Worm (Caenorhabditis elegans) whole organism, L1 larva: ENCODE measurements around the gene Y75B8A.25.

Experiments
- C04F5.9 ChIP-seq: sonication (generic microtip); optimal IDR thresholded peaks from 2 replicates; lab custom pipeline; 2016; ENCODE audit warnings: missing genetic modification characterization, missing compliant biosample characterization
- F16B12.6 ChIP-seq: fragments of 150-350 bp; optimal IDR thresholded peaks from 2 replicates; lab custom pipeline; 2014; ENCODE audit warnings: missing biosample characterization, missing genetic modification characterization
- Y116A8C.19 ChIP-seq: sonication (generic microtip); optimal IDR thresholded peaks from 2 replicates; lab custom pipeline; 2016; ENCODE audit warnings: missing compliant biosample characterization, missing genetic modification characterization, borderline replicate concordance
- aha-1 ChIP-seq: fragments of 150-350 bp; optimal IDR thresholded peaks from 2 replicates; lab custom pipeline; 2014; ENCODE audit warnings: missing biosample characterization, missing genetic modification characterization
- aly-2 ChIP-seq: fragments of 150-350 bp; optimal IDR thresholded peaks from 2 replicates; lab custom pipeline; 2014; ENCODE audit warnings: missing biosample characterization, missing genetic modification characterization
- ama-1 ChIP-seq: fragments of 150-350 bp; optimal IDR thresholded peaks from 2 replicates; lab custom pipeline; 2014
- blmp-1 ChIP-seq: fragments of 150-350 bp; optimal IDR thresholded peaks from 2 replicates; lab custom pipeline; 2014; ENCODE audit warnings: missing biosample characterization, missing genetic modification characterization
- ceh-63 ChIP-seq: fragments of 200-800 bp; sonication (Bioruptor generic); optimal IDR thresholded peaks from 2 replicates; lab custom pipeline; 2018; ENCODE audit warnings: mild to moderate bottlenecking, missing genetic modification characterization, missing compliant biosample characterization
- ceh-8 ChIP-seq: fragments of 200-800 bp; sonication (Bioruptor generic); optimal IDR thresholded peaks from 2 replicates; lab custom pipeline; 2018; ENCODE audit warnings: mild to moderate bottlenecking, missing genetic modification characterization, moderate library complexity, missing compliant biosample characterization
- ceh-90 ChIP-seq: sonication (generic microtip); optimal IDR thresholded peaks from 2 replicates; lab custom pipeline; 2016; ENCODE audit warnings: missing genetic modification characterization, missing compliant biosample characterization
- dpl-1 ChIP-seq, 3 experiments: fragments of 150-350 bp in 2 of 3; sonication (generic microtip) in 1 of 3; optimal IDR thresholded peaks; 2 replicates each; lab custom pipeline; 2014 to 2017; ENCODE audit warnings: missing biosample characterization in 3 of 3, missing genetic modification characterization in 3 of 3, missing genetic modification reagents in 3 of 3
- dsc-1 ChIP-seq: sonication (generic microtip); optimal IDR thresholded peaks from 2 replicates; lab custom pipeline; 2016; ENCODE audit warnings: mild to moderate bottlenecking, missing genetic modification characterization, missing compliant biosample characterization
- efl-1 ChIP-seq, 4 experiments: fragments of 150-350 bp; optimal IDR thresholded peaks in 3 of 4; peaks in 1 of 4; 1 replicate in 1 of 4; 2 replicates in 3 of 4; lab custom pipeline; 2014; ENCODE audit warnings: missing biosample characterization in 2 of 4, missing genetic modification characterization in 2 of 4, missing genetic modification reagents in 2 of 4
- efl-3 ChIP-seq: fragments of 200-800 bp; sonication (Bioruptor generic); optimal IDR thresholded peaks from 2 replicates; lab custom pipeline; 2018; ENCODE audit warnings: mild to moderate bottlenecking, missing genetic modification characterization, missing compliant biosample characterization
- egl-13 ChIP-seq: sonication (generic microtip); optimal IDR thresholded peaks from 2 replicates; lab custom pipeline; 2016; ENCODE audit warnings: missing genotype, missing genetic modification reagents, missing genetic modification characterization, missing compliant biosample characterization
- egl-27 ChIP-seq, 2 experiments: fragments of 150-350 bp in 1 of 2; sonication (generic microtip); optimal IDR thresholded peaks; 3 replicates each; lab custom pipeline; 2017 to 2018; ENCODE audit warnings: missing biosample characterization in 2 of 2, missing genetic modification characterization in 2 of 2, missing genetic modification reagents in 2 of 2
- elt-2 ChIP-seq: sonication (generic microtip); optimal IDR thresholded peaks from 2 replicates; lab custom pipeline; 2016; ENCODE audit warnings: missing genetic modification characterization, mild to moderate bottlenecking, inconsistent platforms, missing compliant biosample characterization, missing genetic modification reagents
- elt-3 ChIP-seq, 6 experiments: fragments of 150-350 bp in 1 of 6; sonication (generic microtip); optimal IDR thresholded peaks; 2 replicates each; lab custom pipeline; 2017 to 2018; ENCODE audit warnings: missing biosample characterization in 6 of 6, missing genetic modification characterization in 6 of 6, inconsistent platforms in 1 of 6
- fkh-10 ChIP-seq: sonication (generic microtip); optimal IDR thresholded peaks from 2 replicates; lab custom pipeline; 2017; ENCODE audit warnings: missing biosample characterization, missing genetic modification reagents, missing genetic modification characterization
- fkh-4 ChIP-seq: sonication (generic microtip); optimal IDR thresholded peaks from 2 replicates; lab custom pipeline; 2016; ENCODE audit warnings: missing compliant biosample characterization, missing genetic modification characterization, borderline replicate concordance
- fos-1 ChIP-seq: fragments of 150-350 bp; optimal IDR thresholded peaks from 2 replicates; lab custom pipeline; 2014; ENCODE audit warnings: missing biosample characterization, missing genetic modification characterization
- grh-1 ChIP-seq: fragments of 200-800 bp; sonication (Bioruptor generic); IDR thresholded peaks from 2 replicates; pipeline ENCODE4 v1.3.6; 2022; ENCODE audit warnings: missing genetic modification reagents, missing genetic modification characterization, missing compliant biosample characterization
- hlh-4 ChIP-seq: sonication (generic microtip); optimal IDR thresholded peaks from 2 replicates; lab custom pipeline; 2016; ENCODE audit warnings: mild to moderate bottlenecking, missing genetic modification characterization, missing compliant biosample characterization
- hpl-2 ChIP-seq: fragments of 150-350 bp; optimal IDR thresholded peaks from 2 replicates; lab custom pipeline; 2014; ENCODE audit warnings: missing biosample characterization, missing genetic modification reagents, missing genetic modification characterization
- lin-13 ChIP-seq: fragments of 150-350 bp; optimal IDR thresholded peaks from 2 replicates; lab custom pipeline; 2014; ENCODE audit warnings: missing biosample characterization, missing genetic modification reagents, missing genetic modification characterization
- lin-35 ChIP-seq, 2 experiments: fragments of 150-350 bp; optimal IDR thresholded peaks; 2 replicates each; lab custom pipeline; 2014; ENCODE audit warnings: missing biosample characterization in 2 of 2, missing genetic modification characterization in 2 of 2, missing genetic modification reagents in 2 of 2
- lsy-2 ChIP-seq, 2 experiments: fragments of 150-350 bp; optimal IDR thresholded peaks; 2 replicates each; lab custom pipeline; 2014; ENCODE audit warnings: missing biosample characterization in 2 of 2, missing genetic modification characterization in 2 of 2
- mep-1 ChIP-seq: fragments of 150-350 bp; optimal IDR thresholded peaks from 2 replicates; lab custom pipeline; 2014; ENCODE audit warnings: missing biosample characterization, missing genetic modification characterization
- nhr-11 ChIP-seq: fragments of 150-350 bp; optimal IDR thresholded peaks from 2 replicates; lab custom pipeline; 2014; ENCODE audit warnings: missing biosample characterization, missing genetic modification characterization
- nhr-12 ChIP-seq: sonication (generic microtip); optimal IDR thresholded peaks from 2 replicates; lab custom pipeline; 2017; ENCODE audit warnings: missing biosample characterization, missing genetic modification characterization
- nhr-20 ChIP-seq: sonication (generic microtip); optimal IDR thresholded peaks from 2 replicates; lab custom pipeline; 2016; ENCODE audit warnings: mild to moderate bottlenecking, missing genetic modification characterization, missing compliant biosample characterization
- nhr-237 ChIP-seq: fragments of 150-350 bp; optimal IDR thresholded peaks from 2 replicates; lab custom pipeline; 2014; ENCODE audit warnings: missing biosample characterization, missing genetic modification characterization
- nhr-28 ChIP-seq: fragments of 150-350 bp; optimal IDR thresholded peaks from 2 replicates; lab custom pipeline; 2014; ENCODE audit warnings: missing biosample characterization, missing genetic modification characterization
- nhr-47 ChIP-seq: sonication (generic microtip); optimal IDR thresholded peaks from 2 replicates; lab custom pipeline; 2016; ENCODE audit warnings: mild to moderate bottlenecking, missing genetic modification characterization, moderate library complexity, missing compliant biosample characterization
- nhr-76 ChIP-seq: sonication (generic microtip); optimal IDR thresholded peaks from 2 replicates; lab custom pipeline; 2017; ENCODE audit warnings: missing biosample characterization, missing genetic modification characterization
- nhr-77 ChIP-seq: fragments of 150-350 bp; optimal IDR thresholded peaks from 2 replicates; lab custom pipeline; 2014; ENCODE audit warnings: missing biosample characterization, missing genetic modification characterization
- nhr-84 ChIP-seq: sonication (generic microtip); optimal IDR thresholded peaks from 2 replicates; lab custom pipeline; 2017; ENCODE audit warnings: missing biosample characterization, missing genetic modification characterization
- nhr-85 ChIP-seq: sonication (generic microtip); peaks from one replicate; lab custom pipeline; 2016; ENCODE audit warnings: missing genetic modification characterization, inconsistent platforms, missing compliant biosample characterization
- nhr-90 ChIP-seq: sonication (generic microtip); optimal IDR thresholded peaks from 2 replicates; lab custom pipeline; 2016; ENCODE audit warnings: mild to moderate bottlenecking, missing genetic modification characterization, missing compliant biosample characterization; ENCODE audit not compliant: poor library complexity
- pax-3 ChIP-seq: fragments of 200-800 bp; sonication (Bioruptor generic); optimal IDR thresholded peaks from 2 replicates; lab custom pipeline; 2018; ENCODE audit warnings: mild to moderate bottlenecking, missing genetic modification characterization, moderate library complexity, missing compliant biosample characterization
- pqm-1 ChIP-seq: sonication (generic microtip); optimal IDR thresholded peaks from 3 replicates; lab custom pipeline; 2017; ENCODE audit warnings: missing biosample characterization, missing genetic modification characterization
- skn-1 ChIP-seq: fragments of 150-350 bp; optimal IDR thresholded peaks from 2 replicates; lab custom pipeline; 2014; ENCODE audit warnings: missing biosample characterization, missing genetic modification characterization
- sox-4 ChIP-seq: sonication (generic microtip); optimal IDR thresholded peaks from 2 replicates; lab custom pipeline; 2016; ENCODE audit warnings: missing genetic modification characterization, missing compliant biosample characterization
- swsn-7 ChIP-seq: sonication (generic microtip); optimal IDR thresholded peaks from 2 replicates; lab custom pipeline; 2016; ENCODE audit warnings: missing genetic modification characterization, missing compliant biosample characterization
- tbx-2 ChIP-seq: sonication (generic microtip); optimal IDR thresholded peaks from 2 replicates; lab custom pipeline; 2016; ENCODE audit warnings: missing genetic modification characterization, missing compliant biosample characterization
- unc-130 ChIP-seq: fragments of 150-350 bp; optimal IDR thresholded peaks from 2 replicates; lab custom pipeline; 2017; ENCODE audit warnings: missing biosample characterization, missing genetic modification characterization, inconsistent platforms
- unc-30 ChIP-seq: sonication (generic microtip); optimal IDR thresholded peaks from 2 replicates; lab custom pipeline; 2017; ENCODE audit warnings: missing biosample characterization, missing genetic modification characterization
- unc-98 ChIP-seq: fragments of 200-800 bp; sonication (Bioruptor generic); IDR thresholded peaks from 2 replicates; pipeline ENCODE4 v1.3.6; 2022; ENCODE audit warnings: missing genetic modification characterization, missing compliant biosample characterization
- vab-15 ChIP-seq: sonication (generic microtip); optimal IDR thresholded peaks from 2 replicates; lab custom pipeline; 2017; ENCODE audit warnings: missing genotype, mild to moderate bottlenecking, missing genetic modification characterization, missing compliant biosample characterization
- xbp-1 ChIP-seq: sonication (generic microtip); optimal IDR thresholded peaks from 2 replicates; lab custom pipeline; 2016; ENCODE audit warnings: missing genetic modification characterization, missing compliant biosample characterization
- zag-1 ChIP-seq: fragments of 150-350 bp; optimal IDR thresholded peaks from 2 replicates; lab custom pipeline; 2014; ENCODE audit warnings: missing biosample characterization, missing genetic modification characterization
- ztf-11 ChIP-seq, 2 experiments: sonication (generic microtip); optimal IDR thresholded peaks; 2 replicates each; lab custom pipeline; 2016 to 2017; ENCODE audit warnings: missing genetic modification characterization in 2 of 2, missing biosample characterization in 1 of 2, missing compliant biosample characterization in 1 of 2
- ztf-4 ChIP-seq: fragments of 150-350 bp; optimal IDR thresholded peaks from 2 replicates; lab custom pipeline; 2014; ENCODE audit warnings: missing biosample characterization, missing genetic modification characterization

Y75B8A.25 gene

ce11 chrIII:12304805-12305377 is 31.1 kb downstream of the Y75B8A.25 start:
- TF ChIP-seq nhr-85 (peak; percentile 24), ama-1 (lab: Kevin White, UChicago) (no peak), C04F5.9 (tag; lab: Kevin White, UChicago) (no peak), vab-15 (tag; lab: Kevin White, UChicago) (no peak), nhr-237 (no peak), lin-13 (GFP tag; lab: Kevin White, UChicago) (no peak), ceh-63 (GFP tag; lab: Kevin White, UChicago) (no peak), aha-1 (tag; lab: Kevin White, UChicago) (no peak), ztf-11 (tag; optimal IDR thresholded peaks at IDR 0.05; lab: Kevin White, UChicago) (no peak), mep-1 (no peak), unc-30 (no peak), efl-1 (optimal IDR thresholded peaks at IDR 0.05; lab: Kevin White, UChicago) (peak in 1 of 2 experiments; percentile 15), efl-1 (GFP tag; optimal IDR thresholded peaks at IDR 0.05 in 1 of 2; lab: Kevin White, UChicago) (peak in 1 of 2 experiments; percentile 76), dsc-1 (tag; lab: Kevin White, UChicago) (no peak), lin-35 (GFP tag; optimal IDR thresholded peaks at IDR 0.05; lab: Kevin White, UChicago) (peak in 1 of 2 experiments; percentile 34), ceh-8 (GFP tag; lab: Kevin White, UChicago) (no peak), elt-3 (tag; optimal IDR thresholded peaks at IDR 0.05; lab: Kevin White, UChicago) (peak in 1 of 6 experiments; percentile 21), zag-1 (tag; lab: Kevin White, UChicago) (no peak), unc-130 (tag; lab: Kevin White, UChicago) (no peak), ztf-4 (no peak), pax-3 (no peak), xbp-1 (tag; lab: Kevin White, UChicago) (no peak), fos-1 (tag; lab: Kevin White, UChicago) (no peak), efl-3 (no peak), skn-1 (peak; percentile 37), blmp-1 (tag; lab: Kevin White, UChicago) (peak; percentile 10), unc-98 (GFP tag; lab: Robert Waterston, UW) (no peak), nhr-77 (tag; lab: Kevin White, UChicago) (no peak), dpl-1 (GFP tag; optimal IDR thresholded peaks at IDR 0.05; lab: Kevin White, UChicago) (no peak), nhr-84 (no peak), egl-13 (tag; lab: Kevin White, UChicago) (no peak), nhr-11 (tag; lab: Kevin White, UChicago) (no peak), elt-2 (tag; lab: Kevin White, UChicago) (no peak), ceh-90 (tag; lab: Kevin White, UChicago) (no peak), pqm-1 (tag; lab: Kevin White, UChicago) (no peak), Y116A8C.19 (tag; lab: Kevin White, UChicago) (no peak), nhr-76 (tag; lab: Kevin White, UChicago) (no peak), nhr-28 (no peak), nhr-47 (tag; lab: Kevin White, UChicago) (no peak), aly-2 (no peak), sox-4 (tag; lab: Kevin White, UChicago) (no peak), lsy-2 (tag; optimal IDR thresholded peaks at IDR 0.05; lab: Kevin White, UChicago) (no peak), nhr-12 (tag; lab: Kevin White, UChicago) (no peak), hpl-2 (GFP tag; lab: Kevin White, UChicago) (no peak), tbx-2 (tag; lab: Kevin White, UChicago) (no peak), swsn-7 (tag; lab: Kevin White, UChicago) (no peak), fkh-4 (tag; lab: Kevin White, UChicago) (no peak), F16B12.6 (no peak), fkh-10 (no peak), nhr-90 (tag; lab: Kevin White, UChicago) (no peak), hlh-4 (tag; lab: Kevin White, UChicago) (no peak), grh-1 (GFP tag; lab: Robert Waterston, UW) (no peak), nhr-20 (tag; lab: Kevin White, UChicago) (no peak), egl-27 (tag; optimal IDR thresholded peaks at IDR 0.05; lab: Kevin White, UChicago) (no peak)
